Fruit fly (Drosophila melanogaster): Measurements from ENCODE around the gene CG17475.

DNA sequence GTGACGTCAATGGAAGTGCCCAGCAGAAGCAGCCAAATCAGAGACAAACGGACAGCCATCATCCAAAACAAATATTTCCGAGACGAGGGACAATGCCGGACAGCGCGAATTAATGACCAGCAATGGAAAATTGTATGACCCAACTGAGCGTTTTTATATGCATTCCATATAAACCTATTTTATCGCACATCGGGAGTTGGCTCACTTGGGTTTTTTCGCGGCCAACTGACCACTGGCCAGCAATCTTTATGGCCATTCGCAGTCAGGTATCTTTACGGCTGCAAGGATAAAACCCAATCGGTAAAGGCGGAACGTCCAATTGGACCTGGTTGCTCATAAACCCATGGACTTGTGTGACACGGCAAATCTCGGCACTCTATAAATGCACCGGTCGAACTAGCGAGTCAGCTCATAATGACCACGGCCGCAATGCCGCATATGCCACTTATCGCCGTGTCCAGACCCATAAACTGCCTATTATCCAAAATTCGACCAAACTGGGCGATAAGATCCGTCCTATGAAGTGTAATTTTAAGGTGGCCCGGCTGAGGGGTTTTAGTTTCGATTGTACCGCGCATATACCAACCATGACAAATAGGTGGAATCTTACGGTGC, 2.0 kb upstream of the CG17475 start, which contains the start of the genes CG4053 and CG31266:
- no peak for TF ChIP-seq CG8159 (tag; optimal IDR thresholded peaks at IDR 0.05)
- TF ChIP-seq CG32121 (GFP tag; IDR thresholded peaks at IDR 0.05) = no peak
- TF ChIP-seq fd96Ca (GFP tag; IDR thresholded peaks at IDR 0.05) = no peak
- no peak for TF ChIP-seq D1 (tag; optimal IDR thresholded peaks at IDR 0.05)
- TF ChIP-seq EcR (GFP tag; optimal IDR thresholded peaks at IDR 0.05) = no peak
- no peak for TF ChIP-seq Snoo (tag; optimal IDR thresholded peaks at IDR 0.05)
- no peak for TF ChIP-seq CG8301 (tag; optimal IDR thresholded peaks at IDR 0.05)
- TF ChIP-seq CG17806 (tag; optimal IDR thresholded peaks at IDR 0.05) = no peak
